Worm (Caenorhabditis elegans): ENCODE results near the gene F17C11.12.
A peak's percentile ranks its signal among the peaks of the same experiment; 100 is the strongest.

Gene F17C11.12

DNA sequence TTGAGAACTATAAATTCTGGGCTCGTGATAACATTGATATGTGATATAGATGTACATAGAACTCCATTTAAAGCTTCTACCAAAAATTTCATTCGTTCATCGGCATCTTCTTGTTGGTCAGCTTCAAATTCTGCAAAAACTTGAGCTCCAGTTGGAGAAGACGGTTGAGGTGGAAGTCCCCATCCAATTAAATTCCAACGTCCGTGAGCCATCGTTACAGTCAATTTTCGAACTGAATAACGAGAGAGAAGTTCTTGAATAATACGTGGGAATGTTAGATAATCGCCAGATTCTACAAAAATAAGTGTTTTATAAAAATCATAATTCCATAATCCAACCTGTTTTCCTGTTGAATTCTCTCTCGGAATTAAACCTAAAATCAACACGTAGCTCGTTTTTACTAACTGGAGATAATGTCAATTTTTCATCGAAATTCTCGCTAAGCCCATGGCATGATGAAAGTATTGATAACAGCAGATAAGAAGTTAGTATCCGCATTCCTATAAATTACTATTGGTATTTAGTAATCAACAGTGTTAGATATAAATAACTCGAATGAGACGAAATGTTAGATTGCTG, 21.7 kb upstream of the F17C11.12 start, which contains the start of gene pigt-1:
Gene pigt-1 (minus strand): TSS at position 500 of the 579 bp plus-strand sequence.
- TF ChIP-seq ZK337.2 (GFP tag; IDR thresholded peaks at IDR 0.05) (no peak), hlh-11 (tag; optimal IDR thresholded peaks at IDR 0.05) (peak; percentile 5), mes-2 (tag; optimal IDR thresholded peaks at IDR 0.05; ENCODE audit: poor library complexity, severe bottlenecking) (peak; percentile 50), nhr-237 (tag; optimal IDR thresholded peaks at IDR 0.05) (no peak), lsy-2 (tag; optimal IDR thresholded peaks at IDR 0.05) (peak in 1 of 2 experiments; percentile 58), unc-62 (GFP tag; optimal IDR thresholded peaks at IDR 0.05 in 1 of 2) (peak in 1 of 2 experiments; percentile 58), unc-62 (tag; optimal IDR thresholded peaks at IDR 0.05) (no peak), nhr-102 (tag; optimal IDR thresholded peaks at IDR 0.05) (peak; percentile 15), dve-1 (tag; optimal IDR thresholded peaks at IDR 0.05; ENCODE audit: insufficient read depth) (peak; percentile 39), zfp-3 (GFP tag; conservative IDR thresholded peaks at IDR 0.05) (peak; percentile 77; the same call in 1 of the 2 replicates), lin-38 (GFP tag; IDR thresholded peaks at IDR 0.05) (peak; percentile 34; the same call in 1 of the 2 replicates), madf-9 (GFP tag; conservative IDR thresholded peaks at IDR 0.05) (no peak), madf-5 (GFP tag; IDR thresholded peaks at IDR 0.05) (0 out of 4 replicates have a peak, but pooled peaks of 1 of the 2 experiments have one; percentile 48), daf-16 (GFP tag; optimal IDR thresholded peaks at IDR 0.05) (peak; percentile 5 to 8), daf-16 (tag; optimal IDR thresholded peaks at IDR 0.05) (peak; percentile 63), T26A8.4 (GFP tag; IDR thresholded peaks at IDR 0.05) (peak; percentile 42; the same call in 1 of the 2 replicates), T20F7.1 (GFP tag; optimal IDR thresholded peaks at IDR 0.05) (peak; percentile 45)

DNA sequence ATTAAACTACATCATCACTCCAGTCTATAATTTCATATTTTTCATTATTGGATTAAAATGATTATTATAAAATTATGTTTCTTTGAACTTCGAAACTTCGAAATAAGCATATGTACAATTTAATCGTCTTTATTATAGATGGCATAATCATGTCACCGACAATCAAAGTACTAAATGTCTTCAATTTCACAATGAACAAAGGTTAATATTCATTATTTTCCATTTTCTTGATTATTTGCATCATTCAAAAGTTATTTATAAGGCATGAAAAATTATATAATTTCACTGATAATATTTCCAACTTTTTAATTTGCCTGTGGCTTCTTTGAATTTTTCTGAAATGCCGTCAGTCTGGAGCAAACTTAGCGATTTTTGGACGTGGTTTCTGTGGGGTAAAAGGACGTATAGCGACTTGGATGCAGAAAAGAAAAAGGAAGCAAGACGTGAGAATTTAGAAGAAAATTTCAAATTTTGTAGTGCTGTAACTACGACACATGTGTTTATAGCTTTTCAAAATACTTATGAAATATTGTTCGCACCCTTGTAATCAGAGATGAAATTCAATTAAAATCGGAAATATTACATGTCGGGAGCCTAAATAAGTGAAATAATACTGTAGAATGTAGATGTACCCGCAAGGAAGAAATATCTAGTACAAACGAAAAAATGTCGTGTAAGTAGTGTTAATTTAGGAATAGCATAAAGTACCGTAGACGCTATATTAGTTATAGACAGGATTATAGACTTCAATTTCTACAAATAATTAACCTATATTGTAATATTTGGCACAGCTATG, 19.2 kb upstream of the F17C11.12 start, which contains the start of gene F17C11.13:
Gene F17C11.13 (plus strand): TSS at position 243 of the 796 bp plus-strand sequence.
- TF ChIP-seq mdt-29 (GFP tag; IDR thresholded peaks at IDR 0.05) (no peak), F26F4.8 (GFP tag; conservative IDR thresholded peaks at IDR 0.05) (no peak), nhr-10 (tag; optimal IDR thresholded peaks at IDR 0.05) (no peak), F49E8.2 (tag; optimal IDR thresholded peaks at IDR 0.05; ENCODE audit: borderline replicate concordance) (no peak), gei-8 (GFP tag; optimal IDR thresholded peaks at IDR 0.05) (no peak), R02D3.7 (tag; optimal IDR thresholded peaks at IDR 0.05) (no peak), unc-39 (tag; optimal IDR thresholded peaks at IDR 0.05) (no peak), nhr-42 (GFP tag; IDR thresholded peaks at IDR 0.05) (no peak), ceh-32 (tag; optimal IDR thresholded peaks at IDR 0.05; ENCODE audit: poor library complexity) (no peak), unc-62 (GFP tag; optimal IDR thresholded peaks at IDR 0.05 in 1 of 2) (peak in 1 of 2 experiments; percentile 97), unc-62 (tag; optimal IDR thresholded peaks at IDR 0.05) (no peak), jun-1 (tag; optimal IDR thresholded peaks at IDR 0.05) (no peak), fkh-10 (GFP tag; optimal IDR thresholded peaks at IDR 0.05) (no peak), D1046.2 (GFP tag; IDR thresholded peaks at IDR 0.05) (no peak), mep-1 (tag; optimal IDR thresholded peaks at IDR 0.05) (peak; percentile 59), dmd-9 (GFP tag; IDR thresholded peaks at IDR 0.05) (no peak), dmd-8 (GFP tag; IDR thresholded peaks at IDR 0.05) (no peak), zfp-2 (tag; optimal IDR thresholded peaks at IDR 0.05) (no peak), F10B5.3 (tag; optimal IDR thresholded peaks at IDR 0.05) (no peak), saeg-2 (GFP tag; IDR thresholded peaks at IDR 0.05) (no peak), lsy-2 (tag; optimal IDR thresholded peaks at IDR 0.05) (no peak), daf-8 (GFP tag; IDR thresholded peaks at IDR 0.05) (no peak), ceh-82 (tag; optimal IDR thresholded peaks at IDR 0.05) (no peak), skn-1 (tag; optimal IDR thresholded peaks at IDR 0.05) (no peak), pqm-1 (tag; optimal IDR thresholded peaks at IDR 0.05) (peak; percentile 39), zfp-3 (GFP tag; conservative IDR thresholded peaks at IDR 0.05) (0 out of 2 replicates have a peak, but pooled peaks have one; percentile 19), ztf-11 (tag; optimal IDR thresholded peaks at IDR 0.05) (no peak), ces-1 (GFP tag; optimal IDR thresholded peaks at IDR 0.05) (no peak), pha-4 (GFP tag; IDR thresholded peaks at IDR 0.05) (no peak), pha-4 (tag; optimal IDR thresholded peaks at IDR 0.05) (no peak), zip-2 (tag; optimal IDR thresholded peaks at IDR 0.05) (no peak), cey-2 (tag; optimal IDR thresholded peaks at IDR 0.05; ENCODE audit: borderline replicate concordance, insufficient read depth) (no peak), dpl-1 (GFP tag; optimal IDR thresholded peaks at IDR 0.05) (no peak), php-3 (GFP tag; IDR thresholded peaks at IDR 0.05) (no peak), T20F7.1 (GFP tag; optimal IDR thresholded peaks at IDR 0.05) (no peak)

Measured in whole organism, L4 larva.